Fruit fly (Drosophila melanogaster) whole organism, wandering third instar larva: ENCODE results near the gene ckd.

Experiments used
- Abd-B ChIP-seq: fragments of >200 bp; optimal IDR thresholded peaks from 2 replicates; lab custom pipeline; 2017; ENCODE audit warnings: missing biosample characterization, missing genetic modification characterization
- CG32264 ChIP-seq: fragments of 200-800 bp; sonication (Bioruptor generic); optimal IDR thresholded peaks from 2 replicates; lab custom pipeline; 2016; ENCODE audit warnings: missing biosample characterization, missing genetic modification characterization
- CG9705 ChIP-seq: fragments of 200-800 bp; sonication (Bioruptor generic); optimal IDR thresholded peaks from 2 replicates; lab custom pipeline; 2018; ENCODE audit warnings: missing biosample characterization, mild to moderate bottlenecking, missing genetic modification characterization
- CrebA ChIP-seq: fragments of 200-800 bp; sonication (Bioruptor generic); optimal IDR thresholded peaks from 2 replicates; lab custom pipeline; 2016; ENCODE audit warnings: missing biosample characterization, mild to moderate bottlenecking, missing genetic modification characterization, borderline replicate concordance
- Dfd ChIP-seq: fragments of >200 bp; optimal IDR thresholded peaks from 2 replicates; lab custom pipeline; 2017; ENCODE audit warnings: missing biosample characterization, missing genetic modification characterization
- Dif ChIP-seq: fragments of 200-275, 200-300 bp; sonication (Bioruptor generic); optimal IDR thresholded peaks from 2 replicates; lab custom pipeline; 2018; ENCODE audit warnings: missing biosample characterization, missing genetic modification characterization; ENCODE audit not compliant: partially characterized antibody
- GATAd ChIP-seq: sonication (Bioruptor generic); optimal IDR thresholded peaks from 2 replicates; lab custom pipeline; 2016; ENCODE audit warnings: missing biosample characterization, missing genetic modification characterization
- HLH106 ChIP-seq: fragments of 200-800 bp; optimal IDR thresholded peaks from 3 replicates; lab custom pipeline; 2019; ENCODE audit warnings: missing biosample characterization, mild to moderate bottlenecking, missing genetic modification characterization, moderate library complexity
- Hnf4 ChIP-seq: fragments of 200-800 bp; sonication (Bioruptor generic); optimal IDR thresholded peaks from 2 replicates; lab custom pipeline; 2016; ENCODE audit warnings: missing biosample characterization, mild to moderate bottlenecking, missing genetic modification characterization
- Hr78 ChIP-seq: fragments of >200 bp; optimal IDR thresholded peaks from 2 replicates; lab custom pipeline; 2017; ENCODE audit warnings: missing biosample characterization, missing genetic modification characterization
- Hr83 ChIP-seq: fragments of 200-300 bp; sonication (Bioruptor generic); optimal IDR thresholded peaks from 2 replicates; lab custom pipeline; 2016; ENCODE audit warnings: missing biosample characterization, mild to moderate bottlenecking, missing genetic modification characterization, moderate library complexity; ENCODE audit not compliant: poor library complexity, severe bottlenecking
- Jra ChIP-seq: sonication (Bioruptor generic); optimal IDR thresholded peaks from 2 replicates; lab custom pipeline; 2016; ENCODE audit warnings: missing biosample characterization, missing genetic modification characterization
- Mio ChIP-seq: sonication (Bioruptor generic); optimal IDR thresholded peaks from 2 replicates; lab custom pipeline; 2016; ENCODE audit warnings: missing biosample characterization, missing genetic modification characterization
- Myc ChIP-seq: fragments of >200 bp; optimal IDR thresholded peaks from 2 replicates; lab custom pipeline; 2017
- N ChIP-seq: fragments of >200 bp; optimal IDR thresholded peaks from 2 replicates; lab custom pipeline; 2018; ENCODE audit warnings: missing biosample characterization, missing external identifiers, missing genetic modification characterization
- OdsH ChIP-seq: fragments of 200-800 bp; sonication (Bioruptor generic); optimal IDR thresholded peaks from 2 replicates; lab custom pipeline; 2016; ENCODE audit warnings: missing biosample characterization, mild to moderate bottlenecking, missing genetic modification characterization
- Rel ChIP-seq, 2 experiments: fragments of 200-800 bp; sonication (Bioruptor generic) in 1 of 2; optimal IDR thresholded peaks; 2 replicates in 1 of 2; 3 replicates in 1 of 2; lab custom pipeline; 2016 to 2019; ENCODE audit warnings: mild to moderate bottlenecking in 2 of 2, missing biosample characterization in 2 of 2, missing genetic modification characterization in 2 of 2, moderate library complexity in 1 of 2
- Sp1 ChIP-seq: fragments of 200-800 bp; sonication (Bioruptor generic); optimal IDR thresholded peaks from 3 replicates; lab custom pipeline; 2019; ENCODE audit warnings: missing biosample characterization, mild to moderate bottlenecking, missing genetic modification characterization, moderate library complexity
- Vsx2 ChIP-seq: fragments of 200-300, 225-300 bp; sonication (Bioruptor generic); optimal IDR thresholded peaks from 2 replicates; lab custom pipeline; 2018; ENCODE audit warnings: missing biosample characterization, missing genetic modification characterization; ENCODE audit not compliant: partially characterized antibody
- br ChIP-seq: fragments of 200-800 bp; sonication (Bioruptor generic); optimal IDR thresholded peaks from 2 replicates; lab custom pipeline; 2016; ENCODE audit warnings: missing biosample characterization, missing genetic modification characterization
- brk ChIP-seq: fragments of 200-800 bp; sonication (Bioruptor generic); optimal IDR thresholded peaks from 2 replicates; lab custom pipeline; 2016; ENCODE audit warnings: missing biosample characterization, mild to moderate bottlenecking, missing genetic modification characterization
- dl ChIP-seq, 2 experiments: fragments of 175-275, 200-275 bp in 1 of 2; fragments of 200-275 bp in 1 of 2; sonication (Bioruptor generic); optimal IDR thresholded peaks; lab custom pipeline; 2018; ENCODE audit warnings: mild to moderate bottlenecking in 2 of 2, missing biosample characterization in 2 of 2, missing genetic modification characterization in 2 of 2, moderate library complexity in 2 of 2; ENCODE audit not compliant: partially characterized antibody in 2 of 2, insufficient read depth in 1 of 2
- dmrt93B ChIP-seq: fragments of 200-800 bp; sonication (Bioruptor generic); optimal IDR thresholded peaks from 2 replicates; lab custom pipeline; 2018; ENCODE audit warnings: missing biosample characterization, mild to moderate bottlenecking, missing genetic modification characterization
- dsf ChIP-seq: sonication (Bioruptor generic); optimal IDR thresholded peaks from 2 replicates; lab custom pipeline; 2016; ENCODE audit warnings: missing biosample characterization, missing genetic modification characterization, borderline replicate concordance
- ey ChIP-seq: fragments of 200-800 bp; sonication (Bioruptor generic); optimal IDR thresholded peaks from 2 replicates; lab custom pipeline; 2016; ENCODE audit warnings: missing biosample characterization, missing genetic modification characterization
- foxo ChIP-seq, 2 experiments: fragments of 200-800 bp; sonication (Bioruptor generic); optimal IDR thresholded peaks; 2 replicates in 1 of 2; 3 replicates in 1 of 2; lab custom pipeline; 2016 to 2017; ENCODE audit warnings: missing biosample characterization in 2 of 2, missing genetic modification characterization in 2 of 2
- fru ChIP-seq: fragments of 200-800 bp; sonication (Bioruptor generic); optimal IDR thresholded peaks from 3 replicates; lab custom pipeline; 2016; ENCODE audit warnings: missing biosample characterization, mild to moderate bottlenecking, missing genetic modification characterization
- h ChIP-seq: fragments of 200-800 bp; sonication (Bioruptor generic); optimal IDR thresholded peaks from 3 replicates; lab custom pipeline; 2016; ENCODE audit warnings: missing biosample characterization, mild to moderate bottlenecking, missing genetic modification characterization
- jim ChIP-seq: fragments of 175-275, 200-325 bp; sonication (Bioruptor generic); optimal IDR thresholded peaks from 2 replicates; lab custom pipeline; 2016; ENCODE audit warnings: missing biosample characterization, mild to moderate bottlenecking, missing genetic modification characterization
- lola ChIP-seq: fragments of >200 bp; optimal IDR thresholded peaks from 2 replicates; lab custom pipeline; 2017; ENCODE audit warnings: missing biosample characterization, missing genetic modification characterization
- pan ChIP-seq: fragments of >200 bp; optimal IDR thresholded peaks from 2 replicates; lab custom pipeline; 2017
- psq ChIP-seq: fragments of 200-800 bp; sonication (Bioruptor generic); optimal IDR thresholded peaks from 3 replicates; lab custom pipeline; 2017; ENCODE audit warnings: missing biosample characterization, mild to moderate bottlenecking, missing genetic modification characterization, moderate library complexity
- rgr ChIP-seq: fragments of 200-800 bp; sonication (Bioruptor generic); optimal IDR thresholded peaks from 3 replicates; lab custom pipeline; 2016; ENCODE audit warnings: missing biosample characterization, mild to moderate bottlenecking, missing genetic modification characterization
- sage ChIP-seq: fragments of 200-800 bp; sonication (Bioruptor generic); optimal IDR thresholded peaks from 2 replicates; lab custom pipeline; 2016; ENCODE audit warnings: missing biosample characterization, mild to moderate bottlenecking, missing genetic modification characterization
- sv ChIP-seq: fragments of 200-800 bp; sonication (Bioruptor generic); optimal IDR thresholded peaks from 3 replicates; lab custom pipeline; 2016; ENCODE audit warnings: missing biosample characterization, missing genetic modification characterization
- tai ChIP-seq: sonication (Bioruptor generic); optimal IDR thresholded peaks from 2 replicates; lab custom pipeline; 2016; ENCODE audit warnings: missing biosample characterization, missing genetic modification characterization
- usp ChIP-seq: fragments of >200 bp; optimal IDR thresholded peaks from 2 replicates; lab custom pipeline; 2017; ENCODE audit warnings: missing biosample characterization, missing genetic modification characterization
- woc ChIP-seq: sonication (Bioruptor generic); optimal IDR thresholded peaks from 2 replicates; lab custom pipeline; 2016; ENCODE audit warnings: missing biosample characterization, mild to moderate bottlenecking, missing genetic modification characterization

ckd gene

dm6 chr3L:3245189-3245588 lies 12.5 kb upstream of the ckd start:
- TF ChIP-seq br: peak; percentile 86
- TF ChIP-seq woc: peak; percentile 38
- TF ChIP-seq HLH106 (tag; lab: Kevin White, UChicago): peak; percentile 83
- TF ChIP-seq jim (GFP tag; lab: Kevin White, UChicago): no peak
- no peak for TF ChIP-seq Myc (lab: Kevin White, UChicago)
- no peak for TF ChIP-seq sv (GFP tag; lab: Kevin White, UChicago)
- no peak for TF ChIP-seq Vsx2 (GFP tag; lab: Kevin White, UChicago)
- no peak for TF ChIP-seq Jra (GFP tag; lab: Kevin White, UChicago)
- TF ChIP-seq h: peak; percentile 71
- peak; percentile 88 for TF ChIP-seq fru (GFP tag; lab: Kevin White, UChicago)
- TF ChIP-seq Dif: no peak
- TF ChIP-seq rgr (GFP tag; lab: Kevin White, UChicago): peak; percentile 70
- TF ChIP-seq Dfd (GFP tag; lab: Kevin White, UChicago): no peak
- peak; percentile 28 for TF ChIP-seq CG32264 (GFP tag; lab: Kevin White, UChicago)
- TF ChIP-seq brk (GFP tag; lab: Kevin White, UChicago): peak; percentile 72
- TF ChIP-seq dmrt93B (GFP tag; lab: Kevin White, UChicago): peak; percentile 42
- TF ChIP-seq foxo (GFP tag; optimal IDR thresholded peaks at IDR 0.05; lab: Kevin White, UChicago): peak in 1 of 2 experiments; percentile 73
- TF ChIP-seq Rel (GFP tag; optimal IDR thresholded peaks at IDR 0.05; lab: Kevin White, UChicago): peak; percentile 25
- peak; percentile 17 for TF ChIP-seq Rel (tag; optimal IDR thresholded peaks at IDR 0.05; lab: Kevin White, UChicago)
- no peak for TF ChIP-seq GATAd
- no peak for TF ChIP-seq pan (lab: Kevin White, UChicago)
- TF ChIP-seq tai (GFP tag; lab: Kevin White, UChicago): peak; percentile 52
- TF ChIP-seq lola: no peak
- peak; percentile 43 for TF ChIP-seq sage (GFP tag; lab: Kevin White, UChicago)
- TF ChIP-seq dsf (GFP tag; lab: Kevin White, UChicago): no peak
- no peak for TF ChIP-seq usp
- no peak for TF ChIP-seq Hr78 (GFP tag; lab: Kevin White, UChicago)
- TF ChIP-seq Mio (GFP tag; lab: Kevin White, UChicago): no peak
- no peak for TF ChIP-seq dl (GFP tag; optimal IDR thresholded peaks at IDR 0.05; lab: Kevin White, UChicago; ENCODE audit: insufficient read depth in 1 of 2, partially characterized antibody in 2 of 2)
- TF ChIP-seq Hnf4 (GFP tag; lab: Kevin White, UChicago): peak; percentile 61
- TF ChIP-seq ey: peak; percentile 73
- peak; percentile 91 for TF ChIP-seq Sp1 (GFP tag; lab: Kevin White, UChicago)
- no peak for TF ChIP-seq N (GFP tag; lab: Kevin White, UChicago)
- peak; percentile 67 for TF ChIP-seq psq (GFP tag; lab: Kevin White, UChicago)
- peak; percentile 46 for TF ChIP-seq CG9705 (GFP tag; lab: Kevin White, UChicago)
- TF ChIP-seq Hr83 (GFP tag; lab: Kevin White, UChicago): no peak
- no peak for TF ChIP-seq Abd-B
- TF ChIP-seq CrebA (GFP tag; lab: Kevin White, UChicago): peak; percentile 78
- TF ChIP-seq OdsH (GFP tag; lab: Kevin White, UChicago): peak; percentile 86
- TF ChIP-seq, all 38 proteins: peak for 20

dm6 chr3L:3246378-3247129 lies 11.1 kb upstream of the ckd start:
- TF ChIP-seq foxo (GFP tag; optimal IDR thresholded peaks at IDR 0.05; lab: Kevin White, UChicago) (peak; percentile 74 to 95), Hnf4 (GFP tag; lab: Kevin White, UChicago) (peak; percentile 58), Vsx2 (GFP tag; lab: Kevin White, UChicago) (no peak), Dif (peak; percentile 61), brk (GFP tag; lab: Kevin White, UChicago) (peak; percentile 89), Hr83 (GFP tag; lab: Kevin White, UChicago) (peak; percentile 63), rgr (GFP tag; lab: Kevin White, UChicago) (peak; percentile 88), tai (GFP tag; lab: Kevin White, UChicago) (peak; percentile 80), CG9705 (GFP tag; lab: Kevin White, UChicago) (peak; percentile 69), sage (GFP tag; lab: Kevin White, UChicago) (peak; percentile 97), usp (no peak), h (peak; percentile 89), fru (GFP tag; lab: Kevin White, UChicago) (peak; percentile 96), sv (GFP tag; lab: Kevin White, UChicago) (no peak), Jra (GFP tag; lab: Kevin White, UChicago) (peak; percentile 89), woc (peak; percentile 86), ey (peak; percentile 96), dl (GFP tag; optimal IDR thresholded peaks at IDR 0.05; lab: Kevin White, UChicago; ENCODE audit: insufficient read depth in 1 of 2, partially characterized antibody in 2 of 2) (peak; percentile 32 to 59), lola (no peak), Sp1 (GFP tag; lab: Kevin White, UChicago) (peak; percentile 99), HLH106 (tag; lab: Kevin White, UChicago) (peak; percentile 90), Mio (GFP tag; lab: Kevin White, UChicago) (no peak), Rel (GFP tag; optimal IDR thresholded peaks at IDR 0.05; lab: Kevin White, UChicago) (peak; percentile 100), Rel (tag; optimal IDR thresholded peaks at IDR 0.05; lab: Kevin White, UChicago) (peak; percentile 91), Myc (lab: Kevin White, UChicago) (no peak), Abd-B (no peak), Dfd (GFP tag; lab: Kevin White, UChicago) (no peak), dsf (GFP tag; lab: Kevin White, UChicago) (no peak), CrebA (GFP tag; lab: Kevin White, UChicago) (peak; percentile 99), jim (GFP tag; lab: Kevin White, UChicago) (peak; percentile 99), dmrt93B (GFP tag; lab: Kevin White, UChicago) (peak; percentile 73), Hr78 (GFP tag; lab: Kevin White, UChicago) (no peak), GATAd (peak; percentile 25), OdsH (GFP tag; lab: Kevin White, UChicago) (peak; percentile 85), pan (lab: Kevin White, UChicago) (no peak), CG32264 (GFP tag; lab: Kevin White, UChicago) (peak; percentile 82), br (peak; percentile 90), N (GFP tag; lab: Kevin White, UChicago) (no peak), psq (GFP tag; lab: Kevin White, UChicago) (peak; percentile 87)
- TF ChIP-seq, all 38 proteins: peak for 26
